Worm (Caenorhabditis elegans) whole organism, L3 larva: ENCODE measurements around the gene rps-3.

Experiments
- R02D3.7 ChIP-seq: fragments of 150-350 bp; optimal IDR thresholded peaks from 2 replicates; lab custom pipeline; 2014; ENCODE audit warnings: missing biosample characterization, missing genetic modification characterization
- ama-1 ChIP-seq: fragments of 150-350 bp; optimal IDR thresholded peaks from 2 replicates; lab custom pipeline; 2018
- ceh-82 ChIP-seq: fragments of 150-350 bp; optimal IDR thresholded peaks from 2 replicates; lab custom pipeline; 2014; ENCODE audit warnings: missing biosample characterization, missing genetic modification characterization
- egl-27 ChIP-seq: sonication (generic microtip); optimal IDR thresholded peaks from 4 replicates; lab custom pipeline; 2017; ENCODE audit warnings: missing biosample characterization, missing genetic modification reagents, missing genetic modification characterization
- egl-5 ChIP-seq: fragments of 150-350 bp; optimal IDR thresholded peaks from 2 replicates; lab custom pipeline; 2017; ENCODE audit warnings: missing biosample characterization, missing genetic modification reagents, missing genetic modification characterization, inconsistent platforms
- elt-1 ChIP-seq: fragments of 150-350 bp; optimal IDR thresholded peaks from 2 replicates; lab custom pipeline; 2014; ENCODE audit warnings: missing biosample characterization, missing genetic modification characterization
- elt-2 ChIP-seq: sonication (generic microtip); optimal IDR thresholded peaks from 2 replicates; lab custom pipeline; 2016; ENCODE audit warnings: missing genetic modification reagents, mild to moderate bottlenecking, missing genetic modification characterization, missing compliant biosample characterization
- elt-3 ChIP-seq, 3 experiments: fragments of 150-350 bp in 1 of 3; sonication (generic microtip) in 2 of 3; optimal IDR thresholded peaks; 2 replicates in 2 of 3; 4 replicates in 1 of 3; lab custom pipeline; 2014 to 2017; ENCODE audit warnings: missing biosample characterization in 3 of 3, missing genetic modification characterization in 3 of 3
- fkh-10 ChIP-seq: sonication (generic microtip); optimal IDR thresholded peaks from 2 replicates; lab custom pipeline; 2017; ENCODE audit warnings: missing biosample characterization, missing genetic modification reagents, missing genetic modification characterization
- fkh-2 ChIP-seq: fragments of 150-350 bp; optimal IDR thresholded peaks from 2 replicates; lab custom pipeline; 2014; ENCODE audit warnings: missing biosample characterization, missing genetic modification reagents, missing genetic modification characterization
- hmg-11 ChIP-seq: sonication (generic microtip); optimal IDR thresholded peaks from 2 replicates; lab custom pipeline; 2016; ENCODE audit warnings: missing genetic modification characterization, missing compliant biosample characterization
- jun-1 ChIP-seq: fragments of 150-350 bp; optimal IDR thresholded peaks from 2 replicates; lab custom pipeline; 2014; ENCODE audit warnings: missing biosample characterization, missing genetic modification reagents, missing genetic modification characterization
- lin-15B ChIP-seq: fragments of 150-350 bp; optimal IDR thresholded peaks from 2 replicates; lab custom pipeline; 2014; ENCODE audit warnings: missing biosample characterization, missing genetic modification characterization
- lin-39 ChIP-seq: fragments of 150-350 bp; optimal IDR thresholded peaks from 2 replicates; lab custom pipeline; 2018; ENCODE audit warnings: missing biosample characterization, missing genetic modification reagents, missing genetic modification characterization
- lsy-12 ChIP-seq: sonication (generic microtip); optimal IDR thresholded peaks from 2 replicates; lab custom pipeline; 2016; ENCODE audit warnings: mild to moderate bottlenecking, missing genetic modification characterization, missing compliant biosample characterization
- mdl-1 ChIP-seq: fragments of 150-350 bp; optimal IDR thresholded peaks from 2 replicates; lab custom pipeline; 2014; ENCODE audit warnings: missing biosample characterization, missing genetic modification characterization
- mml-1 ChIP-seq: fragments of 150-350 bp; sonication (generic microtip); optimal IDR thresholded peaks from 3 replicates; lab custom pipeline; 2014; ENCODE audit warnings: missing biosample characterization, missing genetic modification characterization
- nfya-1 ChIP-seq: sonication (generic microtip); optimal IDR thresholded peaks from 2 replicates; lab custom pipeline; 2017; ENCODE audit warnings: missing genetic modification characterization, mild to moderate bottlenecking, missing compliant biosample characterization, antibody characterized with exemption, moderate library complexity; ENCODE audit not compliant: insufficient read depth
- nhr-11 ChIP-seq: fragments of 150-350 bp; optimal IDR thresholded peaks from 2 replicates; lab custom pipeline; 2014; ENCODE audit warnings: missing biosample characterization, missing genetic modification characterization
- nhr-12 ChIP-seq: fragments of 150-350 bp; optimal IDR thresholded peaks from 2 replicates; lab custom pipeline; 2014; ENCODE audit warnings: missing biosample characterization, missing genetic modification characterization
- nhr-237 ChIP-seq: fragments of 150-350 bp; optimal IDR thresholded peaks from 2 replicates; lab custom pipeline; 2014; ENCODE audit warnings: missing biosample characterization, missing genetic modification characterization
- nhr-25 ChIP-seq: sonication (generic microtip); optimal IDR thresholded peaks from 2 replicates; lab custom pipeline; 2017; ENCODE audit warnings: missing biosample characterization, missing genetic modification characterization
- nhr-28 ChIP-seq: fragments of 150-350 bp; optimal IDR thresholded peaks from 2 replicates; lab custom pipeline; 2014; ENCODE audit warnings: missing biosample characterization, missing genetic modification characterization
- nhr-43 ChIP-seq: sonication (generic microtip); optimal IDR thresholded peaks from 2 replicates; lab custom pipeline; 2016; ENCODE audit warnings: mild to moderate bottlenecking, missing genetic modification characterization, missing compliant biosample characterization; ENCODE audit not compliant: poor library complexity, severe bottlenecking
- nhr-67 ChIP-seq: fragments of 150-350 bp; optimal IDR thresholded peaks from 2 replicates; lab custom pipeline; 2014; ENCODE audit warnings: missing biosample characterization, missing genetic modification characterization
- nhr-76 ChIP-seq: fragments of 150-350 bp; sonication (generic microtip); optimal IDR thresholded peaks from 5 replicates; lab custom pipeline; 2014; ENCODE audit warnings: missing biosample characterization, missing genetic modification characterization
- pha-4 ChIP-seq: fragments of 150-350 bp; optimal IDR thresholded peaks from 2 replicates; lab custom pipeline; 2014; ENCODE audit warnings: missing biosample characterization, missing genetic modification reagents, missing genetic modification characterization
- pqm-1 ChIP-seq: fragments of 150-350 bp; optimal IDR thresholded peaks from 2 replicates; lab custom pipeline; 2017; ENCODE audit warnings: missing biosample characterization, missing genetic modification characterization, inconsistent platforms
- skn-1 ChIP-seq: fragments of 150-350 bp; optimal IDR thresholded peaks from 2 replicates; lab custom pipeline; 2014; ENCODE audit warnings: missing biosample characterization, missing genetic modification characterization
- snpc-4 ChIP-seq: fragments of 150-350 bp; optimal IDR thresholded peaks from 2 replicates; lab custom pipeline; 2014; ENCODE audit warnings: missing biosample characterization, missing genetic modification characterization
- tbx-2 ChIP-seq: sonication (generic microtip); optimal IDR thresholded peaks from 2 replicates; lab custom pipeline; 2016; ENCODE audit warnings: mild to moderate bottlenecking, missing genetic modification characterization, missing compliant biosample characterization
- ztf-4 ChIP-seq: fragments of 150-350 bp; optimal IDR thresholded peaks from 2 replicates; lab custom pipeline; 2014; ENCODE audit warnings: missing biosample characterization, missing genetic modification characterization

rps-3 gene

ce11 chrIII:6163381-6163780 lies 43.2 kb upstream of the rps-3 start:
- TF ChIP-seq nhr-67 (tag; lab: Kevin White, UChicago), result no peak
- TF ChIP-seq nhr-237 (tag; lab: Kevin White, UChicago), result no peak
- TF ChIP-seq hmg-11 (tag; lab: Kevin White, UChicago), result no peak
- no peak for TF ChIP-seq ceh-82
- no peak for TF ChIP-seq lsy-12 (tag; lab: Kevin White, UChicago)
- TF ChIP-seq nfya-1 (tag; lab: Kevin White, UChicago), result no peak
- no peak for TF ChIP-seq egl-5
- no peak for TF ChIP-seq nhr-28 (tag; lab: Kevin White, UChicago)

ce11 chrIII:6164253-6164971 lies 42.2 kb upstream of the rps-3 start, which contains the start of gene F42A10.9:
F42A10.9 (plus strand) TSS chrIII:6164573.
- peak; percentile 17 for TF ChIP-seq pha-4 (tag; lab: Kevin White, UChicago)
- peak; percentile 88 for TF ChIP-seq ama-1 (lab: Kevin White, UChicago)
- TF ChIP-seq mdl-1 (tag; lab: Kevin White, UChicago), result no peak
- no peak for TF ChIP-seq R02D3.7 (tag; lab: Kevin White, UChicago)
- peak; percentile 68 for TF ChIP-seq elt-2 (tag; lab: Kevin White, UChicago)
- TF ChIP-seq ztf-4, result peak; percentile 61
- peak; percentile 9 for TF ChIP-seq nhr-43
- TF ChIP-seq nhr-25, result peak; percentile 20

DNA sequence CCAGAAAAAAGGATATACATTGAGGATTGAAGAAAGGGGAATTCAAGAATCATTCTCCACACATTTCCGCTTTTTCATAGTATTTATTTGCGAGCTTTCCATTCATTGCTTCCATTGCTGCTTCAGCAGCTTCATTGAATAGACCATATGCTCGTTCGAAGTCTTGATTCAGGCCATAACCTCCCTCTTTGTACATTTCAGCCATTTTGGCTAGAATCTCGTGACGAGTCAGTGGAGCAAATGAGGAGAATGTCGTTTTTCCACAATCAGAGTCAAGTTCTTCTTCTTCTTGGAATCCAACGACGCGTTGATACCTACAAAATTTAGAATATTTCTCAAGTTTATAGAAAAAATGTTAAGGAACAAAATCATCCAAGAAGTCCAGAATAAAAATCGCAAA lies 41.4 kb upstream of the rps-3 start:
- TF ChIP-seq pha-4 (tag; lab: Kevin White, UChicago), result no peak
- TF ChIP-seq ama-1 (lab: Kevin White, UChicago), result peak; percentile 73

DNA sequence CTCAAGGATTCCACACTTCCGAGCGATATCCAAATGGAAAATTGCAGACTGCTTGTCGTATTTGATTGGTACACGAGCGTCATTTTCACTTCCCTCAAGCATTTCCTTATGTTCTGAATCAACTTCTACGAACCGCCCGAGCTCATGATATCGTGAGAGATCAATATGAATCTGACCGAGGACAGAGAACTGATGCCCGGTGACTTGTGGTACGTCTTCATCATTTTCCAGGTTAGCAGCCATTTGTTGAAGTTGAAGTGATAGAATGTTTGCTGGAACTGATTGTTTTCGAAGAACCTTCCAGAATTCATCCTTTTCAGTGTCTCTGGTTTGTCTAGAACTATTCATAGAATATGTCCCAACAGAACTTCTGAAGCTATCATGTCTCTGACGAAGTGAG lies 40.0 kb upstream of the rps-3 start:
- TF ChIP-seq nhr-43, result no peak
- no peak for TF ChIP-seq snpc-4 (tag; lab: Kevin White, UChicago)
- TF ChIP-seq nhr-237 (tag; lab: Kevin White, UChicago), result no peak
- TF ChIP-seq pha-4 (tag; lab: Kevin White, UChicago), result no peak
- no peak for TF ChIP-seq ama-1 (lab: Kevin White, UChicago)
- no peak for TF ChIP-seq fkh-10
- TF ChIP-seq egl-27, result no peak
- no peak for TF ChIP-seq elt-2 (tag; lab: Kevin White, UChicago)
- TF ChIP-seq nhr-76, result no peak
- no peak for TF ChIP-seq elt-3 (tag; optimal IDR thresholded peaks at IDR 0.05; lab: Kevin White, UChicago)
- no peak for TF ChIP-seq nfya-1 (tag; lab: Kevin White, UChicago)
- no peak for TF ChIP-seq jun-1 (tag; lab: Kevin White, UChicago)
- no peak for TF ChIP-seq mml-1
- no peak for TF ChIP-seq fkh-2

ce11 chrIII:6168497-6169227 lies 37.9 kb upstream of the rps-3 start, which contains the start of gene efk-1:
efk-1 (minus strand) TSS chrIII:6168547.
- TF ChIP-seq pha-4 (tag; lab: Kevin White, UChicago) (peak; percentile 53), ama-1 (lab: Kevin White, UChicago) (peak; percentile 85), elt-3 (tag; optimal IDR thresholded peaks at IDR 0.05; lab: Kevin White, UChicago) (no peak), pqm-1 (peak; percentile 77), skn-1 (no peak), elt-2 (tag; lab: Kevin White, UChicago) (peak; percentile 66), elt-1 (tag; lab: Kevin White, UChicago) (no peak)

ce11 chrIII:6170038-6170437 lies 36.6 kb upstream of the rps-3 start:
- TF ChIP-seq nhr-67 (tag; lab: Kevin White, UChicago), result no peak
- no peak for TF ChIP-seq egl-5
- TF ChIP-seq nhr-12 (tag; lab: Kevin White, UChicago), result no peak
- TF ChIP-seq pha-4 (tag; lab: Kevin White, UChicago), result peak; percentile 1
- TF ChIP-seq snpc-4 (tag; lab: Kevin White, UChicago), result peak; percentile 44
- peak; percentile 19 for TF ChIP-seq lin-15B (tag; lab: Kevin White, UChicago)
- peak; percentile 43 for TF ChIP-seq hmg-11 (tag; lab: Kevin White, UChicago)
- TF ChIP-seq ama-1 (lab: Kevin White, UChicago), result peak; percentile 45
- peak; percentile 36 for TF ChIP-seq nhr-11 (tag; lab: Kevin White, UChicago)
- no peak for TF ChIP-seq nhr-25
- peak; percentile 65 for TF ChIP-seq nfya-1 (tag; lab: Kevin White, UChicago)
- TF ChIP-seq elt-2 (tag; lab: Kevin White, UChicago), result peak; percentile 11
- TF ChIP-seq lin-39 (tag; lab: Kevin White, UChicago), result peak; percentile 18
- no peak for TF ChIP-seq tbx-2 (tag; lab: Kevin White, UChicago)
- no peak for TF ChIP-seq elt-3 (tag; optimal IDR thresholded peaks at IDR 0.05; lab: Kevin White, UChicago)
